Worm (Caenorhabditis elegans) whole organism, L4 larva: Measurements from ENCODE around the gene del-9.

Source experiments
- ZK546.5 ChIP-seq, 2 experiments: sonication (generic microtip); optimal IDR thresholded peaks; 2 replicates each; lab custom pipeline; 2017; ENCODE audit warnings: missing biosample characterization in 2 of 2, missing genetic modification characterization in 2 of 2
- ceh-82 ChIP-seq: sonication (generic microtip); optimal IDR thresholded peaks from 2 replicates; lab custom pipeline; 2017; ENCODE audit warnings: missing biosample characterization, missing genetic modification characterization
- hmg-1.1 ChIP-seq: fragments of 200-800 bp; sonication (Bioruptor generic); IDR thresholded peaks from 2 replicates; pipeline ENCODE4 v1.3.6; 2022; ENCODE audit warnings: missing genetic modification reagents, missing genetic modification characterization, missing compliant biosample characterization
- pqm-1 ChIP-seq: sonication (generic microtip); optimal IDR thresholded peaks from 2 replicates; lab custom pipeline; 2017; ENCODE audit warnings: missing biosample characterization, missing genetic modification characterization

- TF ChIP-seq ceh-82 (tag; lab: Kevin White, UChicago) = no peak
- TF ChIP-seq pqm-1 = peak; percentile 46
- TF ChIP-seq hmg-1.1 (GFP tag; lab: Robert Waterston, UW) = no peak
- TF ChIP-seq ZK546.5 (tag; optimal IDR thresholded peaks at IDR 0.05; lab: Kevin White, UChicago) = no peak
Observed at ce11 chrX:3600390-3600789, 16.7 kb downstream of the del-9 start, which contains the start of gene cgr-1.
